Worm (Caenorhabditis elegans): ENCODE data around the gene T05G5.1.

DNA sequence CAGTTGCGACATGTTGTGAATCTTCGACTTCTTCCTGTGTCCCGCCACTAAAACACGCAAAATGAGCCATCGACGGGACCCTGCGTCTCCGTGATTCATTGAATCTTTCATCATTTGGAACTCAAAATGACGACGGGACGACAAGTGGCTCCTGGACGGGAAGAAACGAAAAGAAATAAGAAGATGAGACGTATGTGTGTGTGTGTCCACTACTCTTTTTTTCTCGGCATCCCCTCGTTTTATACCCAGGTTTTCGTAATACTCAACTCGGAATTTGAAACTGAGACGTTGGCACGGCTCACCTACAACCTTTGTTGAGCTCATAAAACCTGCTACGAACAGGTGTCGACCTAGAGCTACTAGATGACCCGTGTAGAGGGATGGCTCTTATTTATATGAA, 1.4 kb upstream of the T05G5.1 start:
- TF ChIP-seq lin-39 (tag; optimal IDR thresholded peaks at IDR 0.05) (no peak), unc-39 (tag; optimal IDR thresholded peaks at IDR 0.05) (no peak), mdl-1 (tag; optimal IDR thresholded peaks at IDR 0.05) (no peak), ztf-11 (tag; optimal IDR thresholded peaks at IDR 0.05) (no peak), skn-1 (tag; optimal IDR thresholded peaks at IDR 0.05) (no peak), blmp-1 (tag; optimal IDR thresholded peaks at IDR 0.05; ENCODE audit: insufficient read depth) (no peak), ceh-16 (tag; optimal IDR thresholded peaks at IDR 0.05) (no peak)

Data from whole organism, L2 larva.